Worm (Caenorhabditis elegans): Measurements from ENCODE around the gene F26F12.5.

Gene F26F12.5

ce11 chrV:5843415-5844337 is 21.3 kb downstream of the F26F12.5 start:
- TF ChIP-seq nhr-25 (tag; optimal IDR thresholded peaks at IDR 0.05) (no peak), Y55F3AM.14 (GFP tag; optimal IDR thresholded peaks at IDR 0.05) (no peak), nhr-12 (tag; optimal IDR thresholded peaks at IDR 0.05) (no peak), gmeb-1 (tag; optimal IDR thresholded peaks at IDR 0.05) (peak; percentile 68), lin-39 (tag; optimal IDR thresholded peaks at IDR 0.05) (no peak), ZK546.5 (tag; optimal IDR thresholded peaks at IDR 0.05) (no peak), ceh-82 (tag; optimal IDR thresholded peaks at IDR 0.05) (no peak), ztf-4 (tag; optimal IDR thresholded peaks at IDR 0.05) (no peak), lin-11 (tag; optimal IDR thresholded peaks at IDR 0.05) (peak; percentile 48), mbf-1 (tag; optimal IDR thresholded peaks at IDR 0.05) (no peak), skn-1 (tag; optimal IDR thresholded peaks at IDR 0.05) (no peak), ztf-1 (GFP tag; conservative IDR thresholded peaks at IDR 0.05) (no peak), fos-1 (tag; optimal IDR thresholded peaks at IDR 0.05) (peak; percentile 22), ama-1 (optimal IDR thresholded peaks at IDR 0.05) (peak; percentile 85), zag-1 (tag; optimal IDR thresholded peaks at IDR 0.05) (no peak), nhr-11 (tag; optimal IDR thresholded peaks at IDR 0.05) (no peak), crh-2 (tag; optimal IDR thresholded peaks at IDR 0.05) (peak; percentile 73), C34F6.9 (tag; optimal IDR thresholded peaks at IDR 0.05) (peak; percentile 60), nhr-129 (tag; optimal IDR thresholded peaks at IDR 0.05) (peak; percentile 90), sma-3 (GFP tag; optimal IDR thresholded peaks at IDR 0.05) (peak; percentile 32), snpc-4 (tag; optimal IDR thresholded peaks at IDR 0.05) (no peak), dmd-4 (tag; optimal IDR thresholded peaks at IDR 0.05) (no peak), F13H6.1 (tag; optimal IDR thresholded peaks at IDR 0.05) (no peak), lsy-2 (tag; optimal IDR thresholded peaks at IDR 0.05) (peak in 1 of 2 experiments; percentile 59), unc-62 (GFP tag; optimal IDR thresholded peaks at IDR 0.05) (no peak), ztf-11 (tag; optimal IDR thresholded peaks at IDR 0.05) (no peak), mdl-1 (tag; optimal IDR thresholded peaks at IDR 0.05) (peak in 1 of 2 experiments; percentile 31), mab-5 (tag; optimal IDR thresholded peaks at IDR 0.05) (peak; percentile 17), sma-9 (GFP tag; optimal IDR thresholded peaks at IDR 0.05) (peak; percentile 73), sma-9 (tag; optimal IDR thresholded peaks at IDR 0.05) (no peak), aly-2 (tag; optimal IDR thresholded peaks at IDR 0.05) (no peak), lin-13 (GFP tag; optimal IDR thresholded peaks at IDR 0.05) (no peak)

- TF ChIP-seq ama-1 (optimal IDR thresholded peaks at IDR 0.05) (peak; percentile 89), sma-9 (GFP tag; optimal IDR thresholded peaks at IDR 0.05) (peak; percentile 60), sma-9 (tag; optimal IDR thresholded peaks at IDR 0.05) (no peak), sem-4 (tag; optimal IDR thresholded peaks at IDR 0.05) (no peak), nhr-77 (tag; optimal IDR thresholded peaks at IDR 0.05) (no peak), lin-11 (tag; optimal IDR thresholded peaks at IDR 0.05) (no peak), nhr-25 (tag; optimal IDR thresholded peaks at IDR 0.05) (no peak), nhr-129 (tag; optimal IDR thresholded peaks at IDR 0.05) (peak; percentile 17), mab-5 (tag; optimal IDR thresholded peaks at IDR 0.05) (no peak), fos-1 (tag; optimal IDR thresholded peaks at IDR 0.05) (no peak), ztf-4 (tag; optimal IDR thresholded peaks at IDR 0.05) (no peak), F13H6.1 (tag; optimal IDR thresholded peaks at IDR 0.05) (peak; percentile 26), mdl-1 (tag; optimal IDR thresholded peaks at IDR 0.05) (no peak), nhr-21 (tag; optimal IDR thresholded peaks at IDR 0.05) (no peak)
These were observed 22.4 kb downstream of the F26F12.5 start for ce11 chrV:5842507-5843144.

ce11 chrV:5840939-5841338 is 24.0 kb downstream of the F26F12.5 start:
- TF ChIP-seq ztf-1 (GFP tag; conservative IDR thresholded peaks at IDR 0.05), result 0 out of 2 replicates have a peak, but pooled peaks have one; percentile 32
- TF ChIP-seq sma-9 (GFP tag; optimal IDR thresholded peaks at IDR 0.05), result no peak
- no peak for TF ChIP-seq sma-9 (tag; optimal IDR thresholded peaks at IDR 0.05)
- TF ChIP-seq nhr-23 (tag; optimal IDR thresholded peaks at IDR 0.05), result no peak
- TF ChIP-seq alr-1 (tag; optimal IDR thresholded peaks at IDR 0.05), result no peak
- no peak for TF ChIP-seq blmp-1 (tag; optimal IDR thresholded peaks at IDR 0.05; ENCODE audit: insufficient read depth)
- TF ChIP-seq zag-1 (tag; optimal IDR thresholded peaks at IDR 0.05), result no peak
- TF ChIP-seq lin-13 (GFP tag; optimal IDR thresholded peaks at IDR 0.05), result no peak
- peak; percentile 4 for TF ChIP-seq nhr-129 (tag; optimal IDR thresholded peaks at IDR 0.05)
